Fruit fly (Drosophila melanogaster): ENCODE data around the gene ppk27.

The ppk27 gene

dm6 chr3L:3767825-3768224 is 12.8 kb upstream of the ppk27 start (continued):
- TF ChIP-seq Tbp (GFP tag; optimal IDR thresholded peaks at IDR 0.05) = no peak
- no peak for TF ChIP-seq z (GFP tag; IDR thresholded peaks at IDR 0.05)
- no peak for TF ChIP-seq ftz-f1 (GFP tag; optimal IDR thresholded peaks at IDR 0.05)
- TF ChIP-seq CG15479 (GFP tag; optimal IDR thresholded peaks at IDR 0.05) = no peak
- no peak for TF ChIP-seq pan (optimal IDR thresholded peaks at IDR 0.05)
- peak in 1 of 2 experiments; percentile 68 for TF ChIP-seq pan (GFP tag; optimal IDR thresholded peaks at IDR 0.05 in 1 of 2, IDR thresholded peaks at IDR 0.05 in 1 of 2)
- no peak for TF ChIP-seq fru (optimal IDR thresholded peaks at IDR 0.05)
- TF ChIP-seq Chrac-16 (GFP tag; optimal IDR thresholded peaks at IDR 0.05) = peak; percentile 59
- peak; percentile 53 for TF ChIP-seq nmo (GFP tag; optimal IDR thresholded peaks at IDR 0.05)
- peak; percentile 14 for TF ChIP-seq CG11504 (tag; optimal IDR thresholded peaks at IDR 0.05)
- TF ChIP-seq Mad (GFP tag; optimal IDR thresholded peaks at IDR 0.05) = peak; percentile 70
- no peak; the same call in 2 of the 3 replicates for TF ChIP-seq knrl (GFP tag; IDR thresholded peaks at IDR 0.05; ENCODE audit: partially characterized antibody)
- peak; percentile 25; the same call in 1 of the 2 replicates for TF ChIP-seq wdn (GFP tag; IDR thresholded peaks at IDR 0.05)
- peak; percentile 52 for TF ChIP-seq da (GFP tag; optimal IDR thresholded peaks at IDR 0.05)
- peak; percentile 51 for TF ChIP-seq jing (GFP tag; optimal IDR thresholded peaks at IDR 0.05)
- TF ChIP-seq E2f1 (GFP tag; IDR thresholded peaks at IDR 0.05) = no peak
- no peak for TF ChIP-seq pros (GFP tag; optimal IDR thresholded peaks at IDR 0.05)
- peak; percentile 98 for TF ChIP-seq CG14965 (GFP tag; optimal IDR thresholded peaks at IDR 0.05; ENCODE audit: borderline replicate concordance)
- no peak for TF ChIP-seq CG31441 (GFP tag; IDR thresholded peaks at IDR 0.05)
- no peak for TF ChIP-seq BEAF-32 (GFP tag; optimal IDR thresholded peaks at IDR 0.05)
- peak; percentile 91; the same call in 2 of the 3 replicates for TF ChIP-seq CG2199 (GFP tag; IDR thresholded peaks at IDR 0.05)
- TF ChIP-seq CG18262 (tag; optimal IDR thresholded peaks at IDR 0.05) = no peak
- peak; percentile 52 for TF ChIP-seq lmd (GFP tag; IDR thresholded peaks at IDR 0.05)
- no peak for TF ChIP-seq Fer3 (tag; optimal IDR thresholded peaks at IDR 0.05)
- TF ChIP-seq Gsc (GFP tag; IDR thresholded peaks at IDR 0.05) = no peak
- no peak for TF ChIP-seq Ets97D (GFP tag; optimal IDR thresholded peaks at IDR 0.05)
- TF ChIP-seq Hr3 (GFP tag; optimal IDR thresholded peaks at IDR 0.05) = peak; percentile 54
- TF ChIP-seq CG6175 (GFP tag; IDR thresholded peaks at IDR 0.05) = peak; percentile 74; the same call in 1 of the 3 replicates
- TF ChIP-seq phol (tag; optimal IDR thresholded peaks at IDR 0.05) = peak; percentile 13
- no peak for TF ChIP-seq exex (tag; optimal IDR thresholded peaks at IDR 0.05)
- no peak for TF ChIP-seq CG8478 (optimal IDR thresholded peaks at IDR 0.05)
- peak; percentile 61 for TF ChIP-seq HLH3B (GFP tag; IDR thresholded peaks at IDR 0.05)
- TF ChIP-seq CG13287 (GFP tag; IDR thresholded peaks at IDR 0.05; ENCODE audit: partially characterized antibody) = no peak
- TF ChIP-seq CG8290 (GFP tag; optimal IDR thresholded peaks at IDR 0.05) = peak; percentile 7
- TF ChIP-seq CG8290 (tag; optimal IDR thresholded peaks at IDR 0.05) = peak; percentile 34 to 77
- peak; percentile 45; the same call in 1 of the 3 replicates for TF ChIP-seq Opbp (GFP tag; IDR thresholded peaks at IDR 0.05; ENCODE audit: partially characterized antibody)
- TF ChIP-seq Hr51 (GFP tag; optimal IDR thresholded peaks at IDR 0.05) = peak; percentile 44 to 48
- no peak for TF ChIP-seq Doc2 (GFP tag; IDR thresholded peaks at IDR 0.05)
- peak; percentile 23 for TF ChIP-seq CHES-1-like (GFP tag; optimal IDR thresholded peaks at IDR 0.05)
- TF ChIP-seq Atf6 (GFP tag; IDR thresholded peaks at IDR 0.05) = peak; percentile 54
- no peak for TF ChIP-seq Trl (optimal IDR thresholded peaks at IDR 0.05)
- TF ChIP-seq Trl (GFP tag; optimal IDR thresholded peaks at IDR 0.05) = peak; percentile 57
- peak; percentile 92 for TF ChIP-seq ci (GFP tag; IDR thresholded peaks at IDR 0.05)
- TF ChIP-seq run (tag; optimal IDR thresholded peaks at IDR 0.05) = no peak
- no peak for TF ChIP-seq h (optimal IDR thresholded peaks at IDR 0.05)
- peak; percentile 74 for TF ChIP-seq CG17912 (GFP tag; optimal IDR thresholded peaks at IDR 0.05)
- no peak for TF ChIP-seq CG10267 (tag; optimal IDR thresholded peaks at IDR 0.05)
- TF ChIP-seq sc (optimal IDR thresholded peaks at IDR 0.05) = no peak
- TF ChIP-seq sc (GFP tag; optimal IDR thresholded peaks at IDR 0.05) = peak; percentile 65
- TF ChIP-seq CG11695 (GFP tag; IDR thresholded peaks at IDR 0.05) = no peak
- 0 out of 2 replicates have a peak, but pooled peaks have one; percentile 8 for TF ChIP-seq ro (GFP tag; IDR thresholded peaks at IDR 0.05)
- TF ChIP-seq CG14860 (GFP tag; IDR thresholded peaks at IDR 0.05; ENCODE audit: partially characterized antibody) = no peak
- no peak for TF ChIP-seq CG12104 (GFP tag; optimal IDR thresholded peaks at IDR 0.05)
